Fruit fly (Drosophila melanogaster) whole organism, embryonic: ENCODE measurements around the gene CG7101.

ENCODE experiments used
- ATbp ChIP-seq: fragments of 200-800 bp; sonication (Bioruptor generic); optimal IDR thresholded peaks from 2 replicates; lab custom pipeline; 2017; ENCODE audit warnings: missing biosample characterization, mild to moderate bottlenecking, missing genetic modification characterization, missing genetic modification reagents
- B-H1 ChIP-seq: fragments of 200-800 bp; sonication (Bioruptor generic); IDR thresholded peaks from 3 replicates; pipeline ENCODE4 v1.3.6; 2022; ENCODE audit warnings: missing biosample characterization, missing genetic modification characterization
- CG10321 ChIP-seq: fragments of 200-800 bp; sonication (Bioruptor generic); IDR thresholded peaks from 2 replicates; pipeline ENCODE4 v1.3.6; 2022; ENCODE audit warnings: missing biosample characterization, missing genetic modification characterization
- CG12659 ChIP-seq: fragments of 200-800 bp; sonication (Bioruptor generic); optimal IDR thresholded peaks from 3 replicates; lab custom pipeline; 2017; ENCODE audit warnings: mild to moderate bottlenecking, missing biosample characterization, missing genetic modification reagents, missing genetic modification characterization
- CG12942 ChIP-seq: fragments of 200-800 bp; sonication (Bioruptor generic); optimal IDR thresholded peaks from 3 replicates; lab custom pipeline; 2016; ENCODE audit warnings: missing biosample characterization, missing genetic modification characterization
- CG14050 ChIP-seq: fragments of 200-800 bp; sonication (Bioruptor generic); IDR thresholded peaks from 3 replicates; pipeline ENCODE4 v1.3.6; 2022; ENCODE audit warnings: missing biosample characterization, missing genetic modification characterization
- CG14710 ChIP-seq: fragments of 200-800 bp; sonication (Bioruptor generic); optimal IDR thresholded peaks from 3 replicates; lab custom pipeline; 2019; ENCODE audit warnings: missing biosample characterization, mild to moderate bottlenecking, missing genetic modification characterization, moderate library complexity
- CG14965 ChIP-seq: fragments of 200-800 bp; sonication (Bioruptor generic); optimal IDR thresholded peaks from 2 replicates; lab custom pipeline; 2016; ENCODE audit warnings: missing biosample characterization, missing genetic modification characterization, borderline replicate concordance
- CG1647 ChIP-seq: fragments of 200-800 bp; sonication (Bioruptor generic); optimal IDR thresholded peaks from 3 replicates; lab custom pipeline; 2016; ENCODE audit warnings: missing biosample characterization, missing genetic modification characterization
- CG1792 ChIP-seq: fragments of 200-800 bp; sonication (Bioruptor generic); optimal IDR thresholded peaks from 2 replicates; lab custom pipeline; 2016; ENCODE audit warnings: missing biosample characterization, missing genetic modification characterization
- CG2202 ChIP-seq: fragments of 200-800 bp; sonication (Bioruptor generic); optimal IDR thresholded peaks from 2 replicates; lab custom pipeline; 2018; ENCODE audit warnings: missing biosample characterization, mild to moderate bottlenecking, missing genetic modification characterization
- CG2875 ChIP-seq: fragments of 200-800 bp; sonication (Bioruptor generic); optimal IDR thresholded peaks from 2 replicates; lab custom pipeline; 2017; ENCODE audit warnings: missing biosample characterization, mild to moderate bottlenecking, missing genetic modification characterization, missing genetic modification reagents
- CG31441 ChIP-seq: fragments of 200-800 bp; sonication (Bioruptor generic); IDR thresholded peaks from 2 replicates; pipeline ENCODE4 v1.3.6; 2022; ENCODE audit warnings: missing biosample characterization, missing genetic modification characterization
- CG33213 ChIP-seq: fragments of 200-800 bp; sonication (Bioruptor generic); optimal IDR thresholded peaks from 3 replicates; lab custom pipeline; 2016; ENCODE audit warnings: missing biosample characterization, missing genetic modification characterization
- CG4282 ChIP-seq: fragments of 200-800 bp; sonication (Bioruptor generic); optimal IDR thresholded peaks from 2 replicates; lab custom pipeline; 2016; ENCODE audit warnings: missing biosample characterization, missing genetic modification characterization
- CG4328 ChIP-seq: fragments of 200-800 bp; sonication (Bioruptor generic); optimal IDR thresholded peaks from 3 replicates; lab custom pipeline; 2017; ENCODE audit warnings: missing biosample characterization, missing genetic modification reagents, missing genetic modification characterization
- CG4820 ChIP-seq: fragments of 200-800 bp; sonication (Bioruptor generic); optimal IDR thresholded peaks from 3 replicates; lab custom pipeline; 2016; ENCODE audit warnings: missing biosample characterization, missing genetic modification characterization
- CG7556 ChIP-seq: fragments of 200-800 bp; sonication (Bioruptor generic); optimal IDR thresholded peaks from 2 replicates; lab custom pipeline; 2017; ENCODE audit warnings: missing biosample characterization, mild to moderate bottlenecking, missing genetic modification characterization
- CG7745 ChIP-seq: fragments of 200-800 bp; sonication (Bioruptor generic); optimal IDR thresholded peaks from 2 replicates; lab custom pipeline; 2018; ENCODE audit warnings: missing biosample characterization, mild to moderate bottlenecking, missing genetic modification characterization, moderate library complexity
- CG9609 ChIP-seq: fragments of 200-800 bp; sonication (Bioruptor generic); optimal IDR thresholded peaks from 3 replicates; lab custom pipeline; 2016; ENCODE audit warnings: missing biosample characterization, missing genetic modification characterization
- CG9817 ChIP-seq: fragments of 200-800 bp; sonication (Bioruptor generic); optimal IDR thresholded peaks from 2 replicates; lab custom pipeline; 2018; ENCODE audit warnings: missing biosample characterization, mild to moderate bottlenecking, missing genetic modification characterization, moderate library complexity
- CHES-1-like ChIP-seq: fragments of 200-800 bp; sonication (Bioruptor generic); optimal IDR thresholded peaks from 2 replicates; lab custom pipeline; 2016; ENCODE audit warnings: missing biosample characterization, missing genetic modification characterization
- Deaf1 ChIP-seq: fragments of 200-800 bp; optimal IDR thresholded peaks from 3 replicates; lab custom pipeline; 2019; ENCODE audit warnings: missing biosample characterization, mild to moderate bottlenecking, missing genetic modification characterization, moderate library complexity
- Dip3 ChIP-seq: fragments of 200-800 bp; sonication (Bioruptor generic); optimal IDR thresholded peaks from 3 replicates; lab custom pipeline; 2016; ENCODE audit warnings: missing biosample characterization, missing genetic modification characterization
- Dll ChIP-seq: fragments of 200-800 bp; sonication (Bioruptor generic); IDR thresholded peaks from 4 replicates; pipeline ENCODE4 v1.3.6; 2022; ENCODE audit warnings: missing biosample characterization, missing genetic modification characterization; ENCODE audit not compliant: partially characterized antibody
- Dp ChIP-seq: fragments of 200-800 bp; sonication (Bioruptor generic); optimal IDR thresholded peaks from 2 replicates; lab custom pipeline; 2018; ENCODE audit warnings: missing biosample characterization, mild to moderate bottlenecking, missing genetic modification characterization, moderate library complexity
- Fer3 ChIP-seq: fragments of 200-800 bp; sonication (Bioruptor generic); optimal IDR thresholded peaks from 2 replicates; lab custom pipeline; 2018; ENCODE audit warnings: missing biosample characterization, mild to moderate bottlenecking, missing genetic modification characterization, moderate library complexity
- Lpt ChIP-seq: fragments of >200 bp; optimal IDR thresholded peaks from 2 replicates; lab custom pipeline; 2018; ENCODE audit warnings: missing biosample characterization, missing genetic modification characterization
- Meics ChIP-seq: fragments of 200-800 bp; sonication (Bioruptor generic); optimal IDR thresholded peaks from 2 replicates; lab custom pipeline; 2017; ENCODE audit warnings: missing biosample characterization, mild to moderate bottlenecking, missing genetic modification characterization
- Nf-YB ChIP-seq: fragments of 200-800 bp; sonication (Bioruptor generic); optimal IDR thresholded peaks from 3 replicates; lab custom pipeline; 2019; ENCODE audit warnings: missing biosample characterization, mild to moderate bottlenecking, missing genetic modification characterization, moderate library complexity
- Oli ChIP-seq: fragments of 200-800 bp; sonication (Bioruptor generic); optimal IDR thresholded peaks from 2 replicates; lab custom pipeline; 2018; ENCODE audit warnings: missing biosample characterization, mild to moderate bottlenecking, missing genetic modification characterization, moderate library complexity
- Spps ChIP-seq: fragments of 200-800 bp; sonication (Bioruptor generic); optimal IDR thresholded peaks from 2 replicates; lab custom pipeline; 2018; ENCODE audit warnings: missing biosample characterization, mild to moderate bottlenecking, missing genetic modification characterization
- Vsx1 ChIP-seq: fragments of 200-800 bp; sonication (Bioruptor generic); optimal IDR thresholded peaks from 2 replicates; lab custom pipeline; 2017; ENCODE audit warnings: missing biosample characterization, mild to moderate bottlenecking, missing genetic modification characterization, missing genetic modification reagents
- aop ChIP-seq: fragments of 200-800 bp; sonication (Bioruptor generic); IDR thresholded peaks from 2 replicates; pipeline ENCODE4 v1.3.6; 2022; ENCODE audit warnings: missing biosample characterization, missing genetic modification characterization
- ap ChIP-seq: fragments of 200-800 bp; sonication (Bioruptor generic); IDR thresholded peaks from 2 replicates; pipeline ENCODE4 v1.3.6; 2022; ENCODE audit warnings: missing biosample characterization, missing genetic modification characterization
- ase ChIP-seq: fragments of 200-800 bp; sonication (Bioruptor generic); IDR thresholded peaks from 3 replicates; pipeline ENCODE4 v1.3.6; 2022; ENCODE audit warnings: missing biosample characterization, missing genetic modification characterization
- chinmo ChIP-seq: fragments of 200-800 bp; sonication (Bioruptor generic); IDR thresholded peaks from 4 replicates; pipeline ENCODE4 v1.3.6; 2022; ENCODE audit warnings: missing biosample characterization, missing genetic modification characterization; ENCODE audit not compliant: partially characterized antibody
- da ChIP-seq: fragments of 200-800 bp; sonication (Bioruptor generic); optimal IDR thresholded peaks from 2 replicates; lab custom pipeline; 2016; ENCODE audit warnings: missing biosample characterization, missing genetic modification characterization
- danr ChIP-seq: fragments of 200-800 bp; sonication (Bioruptor generic); IDR thresholded peaks from 2 replicates; pipeline ENCODE4 v1.3.6; 2022; ENCODE audit warnings: missing biosample characterization, missing genetic modification characterization
- dati ChIP-seq: fragments of 200-800 bp; sonication (Bioruptor generic); IDR thresholded peaks from 2 replicates; pipeline ENCODE4 v1.3.6; 2022; ENCODE audit warnings: missing biosample characterization, missing genetic modification characterization
- dysf ChIP-seq: fragments of 200-800 bp; sonication (Bioruptor generic); IDR thresholded peaks from 3 replicates; pipeline ENCODE4 v1.3.6; 2022; ENCODE audit warnings: missing biosample characterization, missing genetic modification characterization
- en ChIP-seq: fragments of 200-800 bp; sonication (Bioruptor generic); optimal IDR thresholded peaks from 2 replicates; lab custom pipeline; 2016; ENCODE audit warnings: missing biosample characterization, missing genetic modification characterization
- gfzf ChIP-seq: fragments of 200-800 bp; sonication (Bioruptor generic); optimal IDR thresholded peaks from 2 replicates; lab custom pipeline; 2016; ENCODE audit warnings: missing biosample characterization, mild to moderate bottlenecking, missing genetic modification characterization, moderate library complexity
- hbn ChIP-seq: fragments of 200-800 bp; sonication (Bioruptor generic); IDR thresholded peaks from 2 replicates; pipeline ENCODE4 v1.3.6; 2022; ENCODE audit warnings: missing biosample characterization, missing genetic modification characterization; ENCODE audit not compliant: partially characterized antibody
- peb ChIP-seq: fragments of 200-800 bp; sonication (Bioruptor generic); IDR thresholded peaks from 2 replicates; pipeline ENCODE4 v1.3.6; 2022; ENCODE audit warnings: missing biosample characterization, missing genetic modification characterization
- run ChIP-seq: fragments of 200-800 bp; sonication (Bioruptor generic); optimal IDR thresholded peaks from 3 replicates; lab custom pipeline; 2018; ENCODE audit warnings: missing biosample characterization, mild to moderate bottlenecking, missing genetic modification characterization
- shn ChIP-seq: fragments of 200-800 bp; sonication (Bioruptor generic); optimal IDR thresholded peaks from 3 replicates; lab custom pipeline; 2016; ENCODE audit warnings: missing biosample characterization, missing genetic modification characterization
- slp2 ChIP-seq: fragments of 200-800 bp; sonication (Bioruptor generic); optimal IDR thresholded peaks from 2 replicates; lab custom pipeline; 2016; ENCODE audit warnings: missing biosample characterization, missing genetic modification characterization
- tx ChIP-seq: fragments of 200-800 bp; sonication (Bioruptor generic); optimal IDR thresholded peaks from 2 replicates; lab custom pipeline; 2016; ENCODE audit warnings: missing biosample characterization, missing genetic modification characterization
- vnd ChIP-seq: fragments of 200-800 bp; sonication (Bioruptor generic); IDR thresholded peaks from 3 replicates; pipeline ENCODE4 v1.3.6; 2022; ENCODE audit warnings: missing biosample characterization, missing genetic modification characterization; ENCODE audit not compliant: partially characterized antibody
- wdn ChIP-seq: fragments of 200-800 bp; sonication (Bioruptor generic); IDR thresholded peaks from 2 replicates; pipeline ENCODE4 v1.3.6; 2022; ENCODE audit warnings: missing biosample characterization, missing genetic modification characterization
- zfh2 ChIP-seq: fragments of 200-800 bp; sonication (Bioruptor generic); optimal IDR thresholded peaks from 2 replicates; lab custom pipeline; 2016; ENCODE audit warnings: missing biosample characterization, missing genetic modification characterization

The CG7101 gene

DNA sequence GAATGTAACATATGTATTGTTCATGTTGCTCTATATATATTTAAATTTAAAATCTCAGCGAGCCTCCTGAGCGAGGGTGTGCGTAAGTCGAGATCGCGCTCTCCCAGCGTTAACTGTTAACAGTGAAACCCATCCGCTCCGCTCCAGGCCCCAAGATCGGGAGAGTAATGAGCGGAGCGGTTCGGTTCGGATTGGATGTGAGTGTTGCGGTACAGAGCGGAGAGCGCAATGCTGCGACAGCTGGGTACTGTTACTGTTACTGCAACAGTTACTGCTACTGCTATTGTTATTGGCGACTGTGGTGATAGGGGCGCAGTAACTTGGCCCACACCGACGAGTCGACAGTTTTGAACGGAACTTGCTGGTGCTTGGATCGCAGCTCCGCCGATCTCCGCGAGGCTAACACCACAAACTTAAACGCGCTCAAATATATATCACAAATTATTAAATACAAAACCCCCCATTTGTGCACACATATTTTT lies 2.0 kb downstream of the CG7101 start, which contains the start of gene Pvf1 (continued):
- no peak for TF ChIP-seq vnd (GFP tag; lab: Robert Waterston, UW)
- TF ChIP-seq hbn, result no peak
- TF ChIP-seq Meics (GFP tag; lab: Kevin White, UChicago), result peak; percentile 1
- TF ChIP-seq CG10321 (GFP tag; lab: Robert Waterston, UW), result no peak
- TF ChIP-seq Lpt (GFP tag; lab: Kevin White, UChicago), result no peak
- TF ChIP-seq shn (GFP tag; lab: Kevin White, UChicago), result no peak
- TF ChIP-seq Dll (GFP tag; lab: Robert Waterston, UW), result no peak
- TF ChIP-seq ap (GFP tag; lab: Robert Waterston, UW), result no peak
- TF ChIP-seq Oli (tag; lab: Kevin White, UChicago), result no peak
- no peak for TF ChIP-seq peb (GFP tag; lab: Robert Waterston, UW)
- no peak for TF ChIP-seq CG33213
- no peak for TF ChIP-seq B-H1
- TF ChIP-seq wdn (GFP tag; lab: Robert Waterston, UW), result no peak
- no peak for TF ChIP-seq dati (GFP tag; lab: Robert Waterston, UW)
- no peak for TF ChIP-seq CG9817 (tag; lab: Kevin White, UChicago)
- TF ChIP-seq CG4820 (GFP tag; lab: Kevin White, UChicago), result no peak
- peak; percentile 68; the same call in 1 of the 4 replicates for TF ChIP-seq chinmo (GFP tag; lab: Robert Waterston, UW)
- TF ChIP-seq Spps, result no peak
- no peak for TF ChIP-seq CG14965 (GFP tag; lab: Kevin White, UChicago)
- TF ChIP-seq slp2 (GFP tag; lab: Kevin White, UChicago), result no peak
- TF ChIP-seq ase (GFP tag; lab: Robert Waterston, UW), result no peak
- no peak for TF ChIP-seq Fer3
- no peak for TF ChIP-seq da (GFP tag; lab: Kevin White, UChicago)
- no peak for TF ChIP-seq ATbp (GFP tag; lab: Kevin White, UChicago)
- TF ChIP-seq Dip3 (GFP tag; lab: Kevin White, UChicago), result no peak
- TF ChIP-seq CG1792 (GFP tag; lab: Kevin White, UChicago), result no peak
- no peak for TF ChIP-seq CG7556
- no peak for TF ChIP-seq run (tag; lab: Kevin White, UChicago)
- TF ChIP-seq dysf (GFP tag; lab: Robert Waterston, UW), result no peak
- no peak for TF ChIP-seq aop (GFP tag; lab: Robert Waterston, UW)
- no peak for TF ChIP-seq CG4328 (GFP tag; lab: Kevin White, UChicago)
- no peak for TF ChIP-seq CG12659
- no peak for TF ChIP-seq CG7745 (tag; lab: Kevin White, UChicago)
- peak; percentile 70; the same call in 2 of the 3 replicates for TF ChIP-seq CG14050 (GFP tag; lab: Robert Waterston, UW)
- TF ChIP-seq zfh2, result no peak
- no peak for TF ChIP-seq CG1647 (GFP tag; lab: Kevin White, UChicago)
- TF ChIP-seq CG14710, result no peak
- no peak for TF ChIP-seq gfzf (GFP tag; lab: Kevin White, UChicago)
- no peak for TF ChIP-seq Dp (GFP tag; lab: Kevin White, UChicago)
- no peak for TF ChIP-seq CG4282
- no peak for TF ChIP-seq CHES-1-like (GFP tag; lab: Kevin White, UChicago)
- TF ChIP-seq CG12942 (GFP tag; lab: Kevin White, UChicago), result no peak
- TF ChIP-seq Vsx1 (GFP tag; lab: Kevin White, UChicago), result no peak
- no peak for TF ChIP-seq CG9609 (GFP tag; lab: Kevin White, UChicago)
- TF ChIP-seq Deaf1, result no peak
- peak; percentile 23 for TF ChIP-seq Nf-YB (GFP tag; lab: Kevin White, UChicago)
- TF ChIP-seq CG2875 (GFP tag; lab: Kevin White, UChicago), result no peak
- TF ChIP-seq danr, result no peak
- no peak for TF ChIP-seq en
- TF ChIP-seq CG2202 (tag; lab: Kevin White, UChicago), result no peak
- no peak for TF ChIP-seq CG31441 (GFP tag; lab: Robert Waterston, UW)
- no peak for TF ChIP-seq tx
